Worm (Caenorhabditis elegans): ENCODE results near the gene C38D9.2.

DNA sequence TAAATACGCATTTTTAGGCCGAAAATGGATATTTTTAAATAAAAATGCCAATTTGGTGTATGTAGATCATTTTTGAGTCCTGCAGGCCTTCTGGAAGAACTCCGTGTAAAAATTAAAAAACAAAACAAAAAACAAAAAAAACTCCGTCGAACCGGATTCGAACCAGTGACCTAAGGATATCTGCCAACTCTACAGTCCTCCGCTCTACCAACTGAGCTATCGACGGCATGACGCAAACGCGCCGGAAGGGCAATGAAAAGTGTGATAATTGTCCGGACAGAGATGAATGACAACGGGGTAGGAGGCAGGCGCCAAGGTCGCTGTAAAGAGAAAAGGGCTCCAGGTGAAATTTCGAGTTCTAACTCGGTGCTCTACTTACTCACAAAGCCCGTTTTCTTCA is 24.6 kb upstream of the C38D9.2 start:
- TF ChIP-seq dao-5 (tag; optimal IDR thresholded peaks at IDR 0.05): no peak
- TF ChIP-seq W03F9.2 (tag; optimal IDR thresholded peaks at IDR 0.05): no peak
